Worm (Caenorhabditis elegans): Measurements from ENCODE around the gene F42F12.3.

DNA sequence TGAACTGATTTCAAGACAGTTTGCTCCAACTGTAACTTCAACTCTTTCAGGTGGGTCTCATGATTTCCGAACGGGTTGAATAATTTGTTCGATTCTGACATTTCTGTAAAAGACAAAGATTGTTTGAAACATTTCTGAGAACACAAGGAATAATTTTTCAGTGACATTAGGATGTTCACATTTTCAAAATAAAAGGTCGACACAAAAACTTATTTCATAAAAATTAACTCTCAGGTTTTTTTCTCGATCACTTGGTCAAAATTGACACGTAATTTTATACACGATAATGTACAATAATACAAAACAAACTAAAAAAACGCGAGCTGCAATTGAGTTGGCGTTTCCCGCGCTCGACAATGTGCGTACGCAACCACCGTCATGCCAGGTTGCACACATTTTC lies 20.9 kb downstream of the F42F12.3 start, which contains the start of gene rif-1.2:
- no peak for TF ChIP-seq blmp-1 (tag; optimal IDR thresholded peaks at IDR 0.05; ENCODE audit: insufficient read depth)
- TF ChIP-seq lin-13 (GFP tag; optimal IDR thresholded peaks at IDR 0.05), result no peak
- TF ChIP-seq elt-3 (tag; optimal IDR thresholded peaks at IDR 0.05), result no peak
- TF ChIP-seq nhr-11 (tag; optimal IDR thresholded peaks at IDR 0.05), result no peak
- TF ChIP-seq crh-2 (tag; optimal IDR thresholded peaks at IDR 0.05), result no peak
- TF ChIP-seq aly-2 (tag; optimal IDR thresholded peaks at IDR 0.05), result no peak
- no peak for TF ChIP-seq Y55F3AM.14 (GFP tag; optimal IDR thresholded peaks at IDR 0.05)
- no peak for TF ChIP-seq lsy-2 (tag; optimal IDR thresholded peaks at IDR 0.05)
- TF ChIP-seq ztf-4 (tag; optimal IDR thresholded peaks at IDR 0.05), result no peak
- no peak for TF ChIP-seq egl-27 (tag; optimal IDR thresholded peaks at IDR 0.05)
- TF ChIP-seq C34F6.9 (tag; optimal IDR thresholded peaks at IDR 0.05), result no peak
- no peak for TF ChIP-seq skn-1 (tag; optimal IDR thresholded peaks at IDR 0.05)
- no peak for TF ChIP-seq elt-1 (tag; optimal IDR thresholded peaks at IDR 0.05)

Measured in whole organism, L2 larva.